Fruit fly (Drosophila melanogaster): Measurements from ENCODE around the gene CenG1A.

CenG1A gene

DNA sequence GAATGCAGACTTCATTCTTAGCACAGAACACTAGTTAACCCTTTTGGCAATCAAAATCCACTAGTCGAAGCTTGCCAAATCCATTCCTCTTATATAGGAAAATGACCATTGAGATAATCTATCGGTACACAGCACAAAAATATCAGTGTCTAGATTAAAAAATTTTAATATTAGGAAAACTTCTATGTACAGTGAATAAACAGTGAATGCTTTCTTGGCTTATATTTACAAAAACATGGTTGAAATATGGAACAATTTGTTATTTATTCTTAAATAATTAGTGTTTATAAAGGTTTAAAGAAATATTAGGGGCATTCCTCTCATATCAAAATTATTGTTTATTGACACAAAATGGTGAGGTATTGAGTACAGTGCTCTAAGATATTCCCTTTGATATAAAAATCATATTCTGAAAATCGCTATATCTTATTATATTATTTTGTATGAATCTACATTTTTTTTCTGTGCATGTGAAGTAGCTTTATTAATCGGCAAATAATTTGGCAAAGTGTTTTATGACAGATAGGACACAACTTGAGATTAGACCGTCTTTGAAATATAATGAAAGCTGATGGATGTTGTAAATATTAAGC lies 8.4 kb downstream of the CenG1A start, which contains the start of gene CG33306 (continued):
- TF ChIP-seq ham (GFP tag; IDR thresholded peaks at IDR 0.05) = no peak
- no peak for TF ChIP-seq CG10959 (GFP tag; IDR thresholded peaks at IDR 0.05)
- TF ChIP-seq exex (tag; optimal IDR thresholded peaks at IDR 0.05) = peak; percentile 96
- peak; percentile 24 for TF ChIP-seq CG12391 (tag; optimal IDR thresholded peaks at IDR 0.05)
- TF ChIP-seq lmd (GFP tag; IDR thresholded peaks at IDR 0.05) = no peak
- TF ChIP-seq ftz-f1 (GFP tag; optimal IDR thresholded peaks at IDR 0.05) = no peak
- TF ChIP-seq Usf (GFP tag; optimal IDR thresholded peaks at IDR 0.05) = no peak

DNA sequence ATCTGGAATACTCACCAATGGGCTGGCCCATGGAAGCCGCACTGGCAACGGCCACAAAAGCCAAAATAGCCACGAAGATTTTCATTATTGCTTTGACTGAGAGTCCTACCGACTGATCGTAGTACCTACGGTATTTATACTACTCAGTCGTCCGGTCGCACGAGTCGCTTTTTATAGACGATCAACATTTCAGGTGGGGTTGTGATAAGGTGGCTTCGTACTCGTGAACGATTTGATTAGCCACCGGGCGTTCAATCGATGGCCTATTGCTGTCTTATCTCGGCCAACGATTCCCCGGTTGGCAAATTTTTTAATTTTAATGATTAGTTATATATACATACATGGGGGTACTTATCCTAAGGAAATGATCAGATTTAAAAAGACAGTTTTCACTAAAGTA lies 9.8 kb downstream of the CenG1A start, which contains the start of gene CG8997:
Gene CG8997 (minus strand): TSS at position 148 of the 400 bp plus-strand sequence.
- no peak for TF ChIP-seq CG6175 (GFP tag; IDR thresholded peaks at IDR 0.05)
- peak; percentile 30; the same call in 1 of the 2 replicates for TF ChIP-seq CG32532 (GFP tag; IDR thresholded peaks at IDR 0.05)
- peak; percentile 37 for TF ChIP-seq Med (GFP tag)
- TF ChIP-seq sug (tag; optimal IDR thresholded peaks at IDR 0.05) = peak; percentile 92
- TF ChIP-seq grn (GFP tag; optimal IDR thresholded peaks at IDR 0.05) = peak; percentile 25
- TF ChIP-seq lbe (GFP tag; optimal IDR thresholded peaks at IDR 0.05) = peak; percentile 5
- no peak for TF ChIP-seq CG34376 (GFP tag; optimal IDR thresholded peaks at IDR 0.05)
- no peak for TF ChIP-seq CG11085 (GFP tag; IDR thresholded peaks at IDR 0.05)
- no peak for TF ChIP-seq CG16815 (GFP tag; optimal IDR thresholded peaks at IDR 0.05)
- TF ChIP-seq zen2 (GFP tag; IDR thresholded peaks at IDR 0.05; ENCODE audit: partially characterized antibody) = no peak
- TF ChIP-seq cwo (GFP tag; optimal IDR thresholded peaks at IDR 0.05) = peak; percentile 51
- peak; percentile 7 for TF ChIP-seq mirr (GFP tag; optimal IDR thresholded peaks at IDR 0.05)
- TF ChIP-seq ase (GFP tag; IDR thresholded peaks at IDR 0.05) = 0 out of 3 replicates have a peak, but pooled peaks have one; percentile 19
- TF ChIP-seq D19A (tag; optimal IDR thresholded peaks at IDR 0.05) = no peak
- peak; percentile 87 for TF ChIP-seq exex (tag; optimal IDR thresholded peaks at IDR 0.05)
- no peak for TF ChIP-seq disco-r (GFP tag; optimal IDR thresholded peaks at IDR 0.05)
- no peak for TF ChIP-seq CG3847 (GFP tag; IDR thresholded peaks at IDR 0.05)
- TF ChIP-seq CTCF (GFP tag; optimal IDR thresholded peaks at IDR 0.05) = no peak
- TF ChIP-seq vnd (GFP tag; IDR thresholded peaks at IDR 0.05; ENCODE audit: partially characterized antibody) = no peak
- TF ChIP-seq corto (GFP tag; optimal IDR thresholded peaks at IDR 0.05) = peak; percentile 2
- TF ChIP-seq Deaf1 (tag; optimal IDR thresholded peaks at IDR 0.05) = peak; percentile 58
- TF ChIP-seq bab2 (GFP tag; optimal IDR thresholded peaks at IDR 0.05) = no peak
- no peak for TF ChIP-seq CG9932 (GFP tag; IDR thresholded peaks at IDR 0.05)
- no peak for TF ChIP-seq trem (tag; optimal IDR thresholded peaks at IDR 0.05)
- no peak for TF ChIP-seq ara (GFP tag; IDR thresholded peaks at IDR 0.05)
- no peak for TF ChIP-seq pan (optimal IDR thresholded peaks at IDR 0.05)
- peak in 1 of 2 experiments; percentile 24 for TF ChIP-seq pan (GFP tag; optimal IDR thresholded peaks at IDR 0.05 in 1 of 2, IDR thresholded peaks at IDR 0.05 in 1 of 2)

DNA sequence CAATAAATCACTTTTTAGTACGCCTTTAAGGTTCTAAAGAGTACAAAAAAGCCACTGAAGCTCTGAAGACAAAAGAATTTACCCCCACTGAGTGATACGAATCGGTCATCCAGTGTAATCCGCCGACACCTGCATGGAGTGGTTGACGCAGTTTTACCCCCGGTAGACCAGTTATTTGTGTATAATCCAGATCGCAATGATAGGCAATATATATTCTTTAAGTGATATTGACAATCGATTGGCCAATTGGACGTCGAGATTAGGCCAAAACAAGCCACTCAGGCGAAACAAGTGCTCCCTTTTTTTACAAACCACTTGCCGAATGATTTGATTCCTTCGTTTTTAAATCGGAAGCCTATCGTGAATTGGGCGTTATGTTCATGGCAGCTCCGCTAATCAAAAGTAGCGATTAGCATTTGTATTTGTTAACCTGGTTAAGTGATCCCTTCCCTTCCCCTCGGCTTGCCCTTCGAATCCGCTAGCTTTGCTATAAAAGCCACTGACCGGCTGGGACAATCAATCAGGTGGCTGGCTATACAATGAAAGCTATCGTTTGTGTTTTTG lies 11.0 kb downstream of the CenG1A start, which contains the start of gene CG7916:
Gene CG7916 (plus strand): TSS at position 514 of the 564 bp plus-strand sequence.
- TF ChIP-seq grn (GFP tag; optimal IDR thresholded peaks at IDR 0.05) (peak; percentile 46), wek (GFP tag; optimal IDR thresholded peaks at IDR 0.05) (no peak), fd64A (GFP tag; optimal IDR thresholded peaks at IDR 0.05) (no peak), Mes4 (GFP tag; optimal IDR thresholded peaks at IDR 0.05) (no peak), ara (GFP tag; IDR thresholded peaks at IDR 0.05) (no peak), Doc3 (GFP tag; IDR thresholded peaks at IDR 0.05; ENCODE audit: partially characterized antibody) (no peak), h (optimal IDR thresholded peaks at IDR 0.05) (no peak), CG9437 (GFP tag; optimal IDR thresholded peaks at IDR 0.05) (no peak), crol (GFP tag; IDR thresholded peaks at IDR 0.05) (peak; percentile 36; the same call in 1 of the 2 replicates), Jarid2 (GFP tag; optimal IDR thresholded peaks at IDR 0.05) (no peak), yki (optimal IDR thresholded peaks at IDR 0.05) (no peak), CG34376 (GFP tag; optimal IDR thresholded peaks at IDR 0.05) (peak; percentile 41), sr (GFP tag; IDR thresholded peaks at IDR 0.05) (no peak), CG17612 (GFP tag; IDR thresholded peaks at IDR 0.05) (no peak), Eip74EF (GFP tag; optimal IDR thresholded peaks at IDR 0.05) (no peak), CG2889 (GFP tag; IDR thresholded peaks at IDR 0.05) (no peak), CG14965 (GFP tag; optimal IDR thresholded peaks at IDR 0.05; ENCODE audit: borderline replicate concordance) (no peak), CG8478 (optimal IDR thresholded peaks at IDR 0.05) (no peak), gcm2 (GFP tag; optimal IDR thresholded peaks at IDR 0.05) (no peak), toy (GFP tag; IDR thresholded peaks at IDR 0.05) (no peak)

All from whole organism, embryonic.